Worm (Caenorhabditis elegans) whole organism, mixed stage, embryonic: ENCODE data around the gene svop-1.

ENCODE experiments used
- M03D4.4 ChIP-seq: sonication (generic microtip); optimal IDR thresholded peaks from 2 replicates; lab custom pipeline; 2017; ENCODE audit warnings: mild to moderate bottlenecking, missing genetic modification characterization, missing compliant biosample characterization
- bed-3 ChIP-seq: fragments of 200-800 bp; sonication (Bioruptor generic); optimal IDR thresholded peaks from 3 replicates; lab custom pipeline; 2018; ENCODE audit warnings: mild to moderate bottlenecking, missing genetic modification characterization, moderate library complexity, missing compliant biosample characterization
- blmp-1 ChIP-seq: fragments of 150-350 bp; optimal IDR thresholded peaks from 2 replicates; lab custom pipeline; 2014; ENCODE audit warnings: missing biosample characterization, missing genetic modification characterization
- ceh-39 ChIP-seq: fragments of 150-350 bp; optimal IDR thresholded peaks from 2 replicates; lab custom pipeline; 2014; ENCODE audit warnings: missing biosample characterization, missing genetic modification characterization
- ceh-43 ChIP-seq: fragments of 200-800 bp; sonication (Bioruptor generic); optimal IDR thresholded peaks from 2 replicates; lab custom pipeline; 2018; ENCODE audit warnings: mild to moderate bottlenecking, missing genetic modification characterization, moderate library complexity, missing compliant biosample characterization
- ceh-83 ChIP-seq: fragments of 200-800 bp; sonication (Bioruptor generic); optimal IDR thresholded peaks from 2 replicates; lab custom pipeline; 2018; ENCODE audit warnings: mild to moderate bottlenecking, missing genetic modification characterization, missing compliant biosample characterization
- ces-1 ChIP-seq: fragments of 150-350 bp; optimal IDR thresholded peaks from 2 replicates; lab custom pipeline; 2014; ENCODE audit warnings: missing biosample characterization, missing genetic modification reagents, missing genetic modification characterization
- cnd-1 ChIP-seq: fragments of 200-800 bp; sonication (Bioruptor generic); optimal IDR thresholded peaks from 2 replicates; lab custom pipeline; 2018; ENCODE audit warnings: mild to moderate bottlenecking, missing genetic modification characterization, missing compliant biosample characterization
- drap-1 ChIP-seq: fragments of 200-800 bp; sonication (Bioruptor generic); optimal IDR thresholded peaks from 3 replicates; lab custom pipeline; 2018; ENCODE audit warnings: mild to moderate bottlenecking, missing genetic modification characterization, missing compliant biosample characterization
- elt-1 ChIP-seq: sonication (generic microtip); optimal IDR thresholded peaks from 2 replicates; lab custom pipeline; 2017; ENCODE audit warnings: missing genetic modification characterization, mild to moderate bottlenecking, missing compliant biosample characterization, antibody characterized with exemption, moderate library complexity, borderline replicate concordance; ENCODE audit not compliant: insufficient read depth
- elt-3 ChIP-seq: fragments of 150-350 bp; optimal IDR thresholded peaks from 2 replicates; lab custom pipeline; 2014; ENCODE audit warnings: missing biosample characterization, missing genetic modification characterization
- flh-1 ChIP-seq: fragments of 200-800 bp; sonication (Bioruptor generic); optimal IDR thresholded peaks from 2 replicates; lab custom pipeline; 2018; ENCODE audit warnings: mild to moderate bottlenecking, missing genetic modification characterization, moderate library complexity, missing compliant biosample characterization
- ham-2 ChIP-seq: fragments of 200-800 bp; sonication (Bioruptor generic); optimal IDR thresholded peaks from 2 replicates; lab custom pipeline; 2018; ENCODE audit warnings: mild to moderate bottlenecking, missing genetic modification characterization, missing compliant biosample characterization
- hlh-1 ChIP-seq: fragments of 150-350 bp; optimal IDR thresholded peaks from 2 replicates; lab custom pipeline; 2014; ENCODE audit warnings: missing biosample characterization, missing genetic modification reagents, missing genetic modification characterization
- lin-13 ChIP-seq: fragments of 150-350 bp; optimal IDR thresholded peaks from 2 replicates; lab custom pipeline; 2014; ENCODE audit warnings: missing biosample characterization, missing genetic modification characterization
- lin-32 ChIP-seq: fragments of 200-800 bp; sonication (Bioruptor generic); optimal IDR thresholded peaks from 2 replicates; lab custom pipeline; 2018; ENCODE audit warnings: mild to moderate bottlenecking, missing genetic modification characterization, missing compliant biosample characterization
- lsy-2 ChIP-seq: fragments of 150-350 bp; optimal IDR thresholded peaks from 2 replicates; lab custom pipeline; 2014; ENCODE audit warnings: missing biosample characterization, missing genetic modification characterization
- mab-5 ChIP-seq: fragments of 150-350 bp; optimal IDR thresholded peaks from 2 replicates; lab custom pipeline; 2014; ENCODE audit warnings: missing biosample characterization, missing genetic modification characterization
- mep-1 ChIP-seq: fragments of 150-350 bp; optimal IDR thresholded peaks from 2 replicates; lab custom pipeline; 2017; ENCODE audit warnings: missing biosample characterization, missing genetic modification reagents, missing genetic modification characterization, inconsistent platforms
- mls-2 ChIP-seq: sonication (generic microtip); optimal IDR thresholded peaks from 2 replicates; lab custom pipeline; 2016; ENCODE audit warnings: mild to moderate bottlenecking, missing genetic modification characterization, moderate library complexity, missing compliant biosample characterization
- nhr-12 ChIP-seq: fragments of 150-350 bp; optimal IDR thresholded peaks from 2 replicates; lab custom pipeline; 2014; ENCODE audit warnings: missing biosample characterization, missing genetic modification characterization
- nhr-2 ChIP-seq: fragments of 150-350 bp; optimal IDR thresholded peaks from 2 replicates; lab custom pipeline; 2014; ENCODE audit warnings: missing biosample characterization, missing genetic modification characterization
- nhr-237 ChIP-seq: fragments of 150-350 bp; optimal IDR thresholded peaks from 2 replicates; lab custom pipeline; 2014; ENCODE audit warnings: missing biosample characterization, missing genetic modification characterization
- nhr-28 ChIP-seq: fragments of 150-350 bp; optimal IDR thresholded peaks from 2 replicates; lab custom pipeline; 2014; ENCODE audit warnings: missing biosample characterization, missing genetic modification characterization
- nhr-76 ChIP-seq: sonication (generic microtip); optimal IDR thresholded peaks from 2 replicates; lab custom pipeline; 2017; ENCODE audit warnings: missing biosample characterization, missing genetic modification characterization
- pha-4 ChIP-seq: fragments of 150-350 bp; optimal IDR thresholded peaks from 2 replicates; lab custom pipeline; 2018; ENCODE audit warnings: missing biosample characterization, missing genetic modification reagents, missing genetic modification characterization
- sem-2 ChIP-seq: fragments of 200-800 bp; sonication (Bioruptor generic); optimal IDR thresholded peaks from 2 replicates; lab custom pipeline; 2018; ENCODE audit warnings: mild to moderate bottlenecking, missing genetic modification characterization, missing compliant biosample characterization
- snpc-4 ChIP-seq: fragments of 150-350 bp; optimal IDR thresholded peaks from 2 replicates; lab custom pipeline; 2014; ENCODE audit warnings: missing biosample characterization, missing genetic modification characterization
- sptf-1 ChIP-seq: sonication (generic microtip); optimal IDR thresholded peaks from 2 replicates; lab custom pipeline; 2017; ENCODE audit warnings: mild to moderate bottlenecking, missing genetic modification characterization, moderate library complexity, missing compliant biosample characterization
- tbx-8 ChIP-seq: fragments of 200-800 bp; sonication (Bioruptor generic); optimal IDR thresholded peaks from 2 replicates; lab custom pipeline; 2018; ENCODE audit warnings: mild to moderate bottlenecking, missing genetic modification characterization, moderate library complexity, missing compliant biosample characterization
- unc-120 ChIP-seq: sonication (generic microtip); optimal IDR thresholded peaks from 2 replicates; lab custom pipeline; 2017; ENCODE audit warnings: missing genetic modification characterization, missing compliant biosample characterization; ENCODE audit not compliant: poor library complexity, severe bottlenecking
- unc-39 ChIP-seq: fragments of 150-350 bp; optimal IDR thresholded peaks from 2 replicates; lab custom pipeline; 2014; ENCODE audit warnings: missing biosample characterization, missing genetic modification characterization
- unc-62 ChIP-seq: fragments of 150-350 bp; optimal IDR thresholded peaks from 2 replicates; lab custom pipeline; 2014; ENCODE audit warnings: missing biosample characterization, missing genetic modification reagents, missing genetic modification characterization
- zip-8 ChIP-seq: fragments of 150-350 bp; optimal IDR thresholded peaks from 2 replicates; lab custom pipeline; 2014; ENCODE audit warnings: missing biosample characterization, missing genetic modification characterization
- ztf-11 ChIP-seq: fragments of 150-350 bp; optimal IDR thresholded peaks from 2 replicates; lab custom pipeline; 2014; ENCODE audit warnings: missing biosample characterization, missing genetic modification characterization

svop-1 gene

ce11 chrIII:8878960-8879359, 6.3 kb downstream of the svop-1 start:
- no peak for TF ChIP-seq lin-32 (GFP tag; lab: Kevin White, UChicago)
- TF ChIP-seq mep-1 (tag; lab: Kevin White, UChicago) = no peak
- no peak for TF ChIP-seq pha-4 (tag; lab: Kevin White, UChicago)
- TF ChIP-seq sptf-1 = no peak
- TF ChIP-seq zip-8 = no peak
- no peak for TF ChIP-seq flh-1 (GFP tag; lab: Kevin White, UChicago)
- TF ChIP-seq ceh-39 (tag; lab: Kevin White, UChicago) = no peak
- TF ChIP-seq lsy-2 = no peak
- TF ChIP-seq, all 35 proteins: peak for 0

- TF ChIP-seq mls-2 (tag; lab: Kevin White, UChicago) (no peak), ces-1 (GFP tag; lab: Kevin White, UChicago) (peak; percentile 91)
Observed at ce11 chrIII:8877002-8877401, 8.3 kb downstream of the svop-1 start, which contains the start of gene K01F9.2. Gene K01F9.2 (minus strand): TSS chrIII:8877128.

- peak; percentile 71 for TF ChIP-seq tbx-8
- TF ChIP-seq flh-1 (GFP tag; lab: Kevin White, UChicago) = peak; percentile 34
- peak; percentile 100 for TF ChIP-seq unc-120 (tag; lab: Kevin White, UChicago)
- TF ChIP-seq lin-13 (tag; lab: Kevin White, UChicago) = peak; percentile 2
- peak; percentile 85 for TF ChIP-seq lin-32 (GFP tag; lab: Kevin White, UChicago)
- peak; percentile 78 for TF ChIP-seq cnd-1 (tag; lab: Kevin White, UChicago)
- TF ChIP-seq nhr-237 (tag; lab: Kevin White, UChicago) = peak; percentile 19
- peak; percentile 85 for TF ChIP-seq mls-2 (tag; lab: Kevin White, UChicago)
- TF ChIP-seq ceh-39 (tag; lab: Kevin White, UChicago) = peak; percentile 42
- no peak for TF ChIP-seq nhr-28
- TF ChIP-seq lsy-2 = peak; percentile 33
- peak; percentile 23 for TF ChIP-seq ces-1 (GFP tag; lab: Kevin White, UChicago)
- peak; percentile 60 for TF ChIP-seq sptf-1
- TF ChIP-seq nhr-76 (tag; lab: Kevin White, UChicago) = no peak
- no peak for TF ChIP-seq elt-1 (tag; lab: Kevin White, UChicago)
- peak; percentile 60 for TF ChIP-seq M03D4.4
- TF ChIP-seq ztf-11 = peak; percentile 57
- TF ChIP-seq ceh-83 = no peak
- peak; percentile 23 for TF ChIP-seq ceh-43 (GFP tag; lab: Kevin White, UChicago)
- peak; percentile 69 for TF ChIP-seq hlh-1 (tag; lab: Kevin White, UChicago)
- no peak for TF ChIP-seq sem-2
- peak; percentile 21 for TF ChIP-seq nhr-2
- peak; percentile 74 for TF ChIP-seq drap-1 (GFP tag; lab: Kevin White, UChicago)
- TF ChIP-seq unc-62 = peak; percentile 91
- TF ChIP-seq unc-39 (tag; lab: Kevin White, UChicago) = peak; percentile 22
- TF ChIP-seq snpc-4 = no peak
- TF ChIP-seq blmp-1 = no peak
- peak; percentile 87 for TF ChIP-seq mep-1 (tag; lab: Kevin White, UChicago)
- no peak for TF ChIP-seq elt-3 (tag; lab: Kevin White, UChicago)
- TF ChIP-seq zip-8 = no peak
- TF ChIP-seq bed-3 (GFP tag; lab: Kevin White, UChicago) = no peak
- TF ChIP-seq mab-5 (tag; lab: Kevin White, UChicago) = no peak
- TF ChIP-seq pha-4 (tag; lab: Kevin White, UChicago) = peak; percentile 20
- peak; percentile 67 for TF ChIP-seq nhr-12
- no peak for TF ChIP-seq ham-2 (GFP tag; lab: Kevin White, UChicago)
Observed at ce11 chrIII:8873990-8874668, 11.2 kb downstream of the svop-1 start.

- TF ChIP-seq unc-62 = peak; percentile 14
- TF ChIP-seq cnd-1 (tag; lab: Kevin White, UChicago) = peak; percentile 85
- TF ChIP-seq lin-13 (tag; lab: Kevin White, UChicago) = peak; percentile 26
- TF ChIP-seq ceh-39 (tag; lab: Kevin White, UChicago) = no peak
- peak; percentile 87 for TF ChIP-seq ces-1 (GFP tag; lab: Kevin White, UChicago)
- peak; percentile 68 for TF ChIP-seq mls-2 (tag; lab: Kevin White, UChicago)
- no peak for TF ChIP-seq nhr-237 (tag; lab: Kevin White, UChicago)
- TF ChIP-seq ham-2 (GFP tag; lab: Kevin White, UChicago) = peak; percentile 55
Observed at ce11 chrIII:8873045-8873457, 12.2 kb downstream of the svop-1 start.
